Worm (Caenorhabditis elegans) whole organism, L1 larva: ENCODE results near the gene F02C12.1.

Experiments used
- C16A3.4 ChIP-seq: fragments of 150-350 bp; optimal IDR thresholded peaks from 2 replicates; lab custom pipeline; 2014; ENCODE audit warnings: missing biosample characterization, missing genetic modification characterization
- blmp-1 ChIP-seq: fragments of 150-350 bp; optimal IDR thresholded peaks from 2 replicates; lab custom pipeline; 2014; ENCODE audit warnings: missing biosample characterization, missing genetic modification characterization
- ceh-8 ChIP-seq: fragments of 200-800 bp; sonication (Bioruptor generic); optimal IDR thresholded peaks from 2 replicates; lab custom pipeline; 2018; ENCODE audit warnings: mild to moderate bottlenecking, missing genetic modification characterization, moderate library complexity, missing compliant biosample characterization
- ceh-82 ChIP-seq, 3 experiments: fragments of 150-350 bp in 1 of 3; sonication (generic microtip) in 2 of 3; optimal IDR thresholded peaks; 2 replicates each; lab custom pipeline; 2014 to 2017; ENCODE audit warnings: missing biosample characterization in 3 of 3, missing genetic modification characterization in 3 of 3
- ceh-90 ChIP-seq: sonication (generic microtip); optimal IDR thresholded peaks from 2 replicates; lab custom pipeline; 2016; ENCODE audit warnings: missing genetic modification characterization, missing compliant biosample characterization
- ces-1 ChIP-seq: fragments of 150-350 bp; optimal IDR thresholded peaks from 2 replicates; lab custom pipeline; 2014; ENCODE audit warnings: missing biosample characterization, missing genetic modification reagents, missing genetic modification characterization
- dpl-1 ChIP-seq, 3 experiments: fragments of 150-350 bp in 2 of 3; sonication (generic microtip) in 1 of 3; optimal IDR thresholded peaks; 2 replicates each; lab custom pipeline; 2014 to 2017; ENCODE audit warnings: missing biosample characterization in 3 of 3, missing genetic modification characterization in 3 of 3, missing genetic modification reagents in 3 of 3
- efl-1 ChIP-seq, 4 experiments: fragments of 150-350 bp; optimal IDR thresholded peaks in 3 of 4; peaks in 1 of 4; 1 replicate in 1 of 4; 2 replicates in 3 of 4; lab custom pipeline; 2014; ENCODE audit warnings: missing biosample characterization in 2 of 4, missing genetic modification characterization in 2 of 4, missing genetic modification reagents in 2 of 4
- egl-27 ChIP-seq, 2 experiments: fragments of 150-350 bp in 1 of 2; sonication (generic microtip); optimal IDR thresholded peaks; 3 replicates each; lab custom pipeline; 2017 to 2018; ENCODE audit warnings: missing biosample characterization in 2 of 2, missing genetic modification characterization in 2 of 2, missing genetic modification reagents in 2 of 2
- elt-2 ChIP-seq: sonication (generic microtip); optimal IDR thresholded peaks from 2 replicates; lab custom pipeline; 2016; ENCODE audit warnings: missing genetic modification characterization, mild to moderate bottlenecking, inconsistent platforms, missing compliant biosample characterization, missing genetic modification reagents
- elt-3 ChIP-seq, 6 experiments: fragments of 150-350 bp in 1 of 6; sonication (generic microtip); optimal IDR thresholded peaks; 2 replicates each; lab custom pipeline; 2017 to 2018; ENCODE audit warnings: missing biosample characterization in 6 of 6, missing genetic modification characterization in 6 of 6, inconsistent platforms in 1 of 6
- ets-5 ChIP-seq: fragments of 200-800 bp; sonication (Bioruptor generic); IDR thresholded peaks from 2 replicates; pipeline ENCODE4 v1.3.6; 2022; ENCODE audit warnings: missing genetic modification characterization, missing compliant biosample characterization
- fkh-4 ChIP-seq: sonication (generic microtip); optimal IDR thresholded peaks from 2 replicates; lab custom pipeline; 2016; ENCODE audit warnings: missing compliant biosample characterization, missing genetic modification characterization, borderline replicate concordance
- fos-1 ChIP-seq: fragments of 150-350 bp; optimal IDR thresholded peaks from 2 replicates; lab custom pipeline; 2014; ENCODE audit warnings: missing biosample characterization, missing genetic modification characterization
- grh-1 ChIP-seq: fragments of 200-800 bp; sonication (Bioruptor generic); IDR thresholded peaks from 2 replicates; pipeline ENCODE4 v1.3.6; 2022; ENCODE audit warnings: missing genetic modification reagents, missing genetic modification characterization, missing compliant biosample characterization
- hlh-17 ChIP-seq: fragments of 200-800 bp; sonication (Bioruptor generic); optimal IDR thresholded peaks from 2 replicates; lab custom pipeline; 2018; ENCODE audit warnings: missing genetic modification characterization, mild to moderate bottlenecking, missing compliant biosample characterization, moderate library complexity, borderline replicate concordance
- hlh-4 ChIP-seq: sonication (generic microtip); optimal IDR thresholded peaks from 2 replicates; lab custom pipeline; 2016; ENCODE audit warnings: mild to moderate bottlenecking, missing genetic modification characterization, missing compliant biosample characterization
- hpl-2 ChIP-seq: fragments of 150-350 bp; optimal IDR thresholded peaks from 2 replicates; lab custom pipeline; 2014; ENCODE audit warnings: missing biosample characterization, missing genetic modification reagents, missing genetic modification characterization
- irx-1 ChIP-seq: sonication (generic microtip); optimal IDR thresholded peaks from 2 replicates; lab custom pipeline; 2016; ENCODE audit warnings: missing genetic modification characterization, missing compliant biosample characterization
- jun-1 ChIP-seq: fragments of 150-350 bp; optimal IDR thresholded peaks from 2 replicates; lab custom pipeline; 2014; ENCODE audit warnings: missing biosample characterization, missing genetic modification reagents, missing genetic modification characterization
- lin-14 ChIP-seq: fragments of 200-800 bp; sonication (Bioruptor generic); optimal IDR thresholded peaks from 2 replicates; lab custom pipeline; 2018; ENCODE audit warnings: mild to moderate bottlenecking, missing genetic modification characterization, moderate library complexity, missing compliant biosample characterization
- lin-35 ChIP-seq, 2 experiments: fragments of 150-350 bp; optimal IDR thresholded peaks; 2 replicates each; lab custom pipeline; 2014; ENCODE audit warnings: missing biosample characterization in 2 of 2, missing genetic modification characterization in 2 of 2, missing genetic modification reagents in 2 of 2
- lir-3 ChIP-seq: sonication (generic microtip); optimal IDR thresholded peaks from 2 replicates; lab custom pipeline; 2016; ENCODE audit warnings: mild to moderate bottlenecking, missing genetic modification characterization, moderate library complexity, missing compliant biosample characterization; ENCODE audit not compliant: poor library complexity
- lsy-2 ChIP-seq, 2 experiments: fragments of 150-350 bp; optimal IDR thresholded peaks; 2 replicates each; lab custom pipeline; 2014; ENCODE audit warnings: missing biosample characterization in 2 of 2, missing genetic modification characterization in 2 of 2
- mdl-1 ChIP-seq, 2 experiments: fragments of 150-350 bp; optimal IDR thresholded peaks; 2 replicates each; lab custom pipeline; 2014 to 2017; ENCODE audit warnings: missing biosample characterization in 2 of 2, missing genetic modification characterization in 2 of 2, inconsistent platforms in 1 of 2
- mef-2 ChIP-seq: fragments of 150-350 bp; optimal IDR thresholded peaks from 2 replicates; lab custom pipeline; 2014; ENCODE audit warnings: missing biosample characterization, missing genetic modification characterization
- mep-1 ChIP-seq: fragments of 150-350 bp; optimal IDR thresholded peaks from 2 replicates; lab custom pipeline; 2014; ENCODE audit warnings: missing biosample characterization, missing genetic modification characterization
- nhr-19 ChIP-seq: fragments of 200-800 bp; sonication (Bioruptor generic); conservative IDR thresholded peaks from 2 replicates; pipeline ENCODE4 v1.3.6; 2022; ENCODE audit warnings: missing genetic modification characterization, missing compliant biosample characterization
- nhr-20 ChIP-seq: sonication (generic microtip); optimal IDR thresholded peaks from 2 replicates; lab custom pipeline; 2016; ENCODE audit warnings: mild to moderate bottlenecking, missing genetic modification characterization, missing compliant biosample characterization
- nhr-237 ChIP-seq: fragments of 150-350 bp; optimal IDR thresholded peaks from 2 replicates; lab custom pipeline; 2014; ENCODE audit warnings: missing biosample characterization, missing genetic modification characterization
- nhr-47 ChIP-seq: sonication (generic microtip); optimal IDR thresholded peaks from 2 replicates; lab custom pipeline; 2016; ENCODE audit warnings: mild to moderate bottlenecking, missing genetic modification characterization, moderate library complexity, missing compliant biosample characterization
- nhr-71 ChIP-seq: sonication (generic microtip); optimal IDR thresholded peaks from 2 replicates; lab custom pipeline; 2016; ENCODE audit warnings: mild to moderate bottlenecking, missing genetic modification characterization, moderate library complexity, missing compliant biosample characterization
- nhr-76 ChIP-seq: sonication (generic microtip); optimal IDR thresholded peaks from 2 replicates; lab custom pipeline; 2017; ENCODE audit warnings: missing biosample characterization, missing genetic modification characterization
- nhr-77 ChIP-seq: fragments of 150-350 bp; optimal IDR thresholded peaks from 2 replicates; lab custom pipeline; 2014; ENCODE audit warnings: missing biosample characterization, missing genetic modification characterization
- nhr-84 ChIP-seq: sonication (generic microtip); optimal IDR thresholded peaks from 2 replicates; lab custom pipeline; 2017; ENCODE audit warnings: missing biosample characterization, missing genetic modification characterization
- nhr-85 ChIP-seq: sonication (generic microtip); peaks from one replicate; lab custom pipeline; 2016; ENCODE audit warnings: missing genetic modification characterization, inconsistent platforms, missing compliant biosample characterization
- pax-3 ChIP-seq: fragments of 200-800 bp; sonication (Bioruptor generic); optimal IDR thresholded peaks from 2 replicates; lab custom pipeline; 2018; ENCODE audit warnings: mild to moderate bottlenecking, missing genetic modification characterization, moderate library complexity, missing compliant biosample characterization
- pqm-1 ChIP-seq: sonication (generic microtip); optimal IDR thresholded peaks from 3 replicates; lab custom pipeline; 2017; ENCODE audit warnings: missing biosample characterization, missing genetic modification characterization
- rnt-1 ChIP-seq: sonication (generic microtip); optimal IDR thresholded peaks from 2 replicates; lab custom pipeline; 2016; ENCODE audit warnings: mild to moderate bottlenecking, missing genetic modification characterization, moderate library complexity, missing compliant biosample characterization
- skn-1 ChIP-seq: fragments of 150-350 bp; optimal IDR thresholded peaks from 2 replicates; lab custom pipeline; 2014; ENCODE audit warnings: missing biosample characterization, missing genetic modification characterization
- snpc-4 ChIP-seq: fragments of 150-350 bp; optimal IDR thresholded peaks from 2 replicates; lab custom pipeline; 2014; ENCODE audit warnings: missing biosample characterization, missing genetic modification characterization
- sptf-1 ChIP-seq: fragments of 150-350 bp; optimal IDR thresholded peaks from 2 replicates; lab custom pipeline; 2014; ENCODE audit warnings: missing biosample characterization, missing genetic modification characterization
- sup-37 ChIP-seq: fragments of 200-800 bp; sonication (Bioruptor generic); optimal IDR thresholded peaks from 2 replicates; lab custom pipeline; 2018; ENCODE audit warnings: mild to moderate bottlenecking, missing genetic modification characterization, missing compliant biosample characterization
- swsn-7 ChIP-seq: sonication (generic microtip); optimal IDR thresholded peaks from 2 replicates; lab custom pipeline; 2016; ENCODE audit warnings: missing genetic modification characterization, missing compliant biosample characterization
- tbx-2 ChIP-seq: sonication (generic microtip); optimal IDR thresholded peaks from 2 replicates; lab custom pipeline; 2016; ENCODE audit warnings: missing genetic modification characterization, missing compliant biosample characterization
- unc-130 ChIP-seq: fragments of 150-350 bp; optimal IDR thresholded peaks from 2 replicates; lab custom pipeline; 2017; ENCODE audit warnings: missing biosample characterization, missing genetic modification characterization, inconsistent platforms
- unc-30 ChIP-seq: sonication (generic microtip); optimal IDR thresholded peaks from 2 replicates; lab custom pipeline; 2017; ENCODE audit warnings: missing biosample characterization, missing genetic modification characterization
- unc-62 ChIP-seq: fragments of 150-350 bp; optimal IDR thresholded peaks from 2 replicates; lab custom pipeline; 2014; ENCODE audit warnings: missing biosample characterization, missing genetic modification reagents, missing genetic modification characterization
- vab-15 ChIP-seq: sonication (generic microtip); optimal IDR thresholded peaks from 2 replicates; lab custom pipeline; 2017; ENCODE audit warnings: missing genotype, mild to moderate bottlenecking, missing genetic modification characterization, missing compliant biosample characterization
- xbp-1 ChIP-seq: sonication (generic microtip); optimal IDR thresholded peaks from 2 replicates; lab custom pipeline; 2016; ENCODE audit warnings: missing genetic modification characterization, missing compliant biosample characterization
- zag-1 ChIP-seq: fragments of 150-350 bp; optimal IDR thresholded peaks from 2 replicates; lab custom pipeline; 2014; ENCODE audit warnings: missing biosample characterization, missing genetic modification characterization
- zip-4 ChIP-seq: fragments of 200-800 bp; sonication (Bioruptor generic); optimal IDR thresholded peaks from 2 replicates; lab custom pipeline; 2018; ENCODE audit warnings: mild to moderate bottlenecking, missing genetic modification characterization, moderate library complexity, missing compliant biosample characterization

The F02C12.1 gene

DNA sequence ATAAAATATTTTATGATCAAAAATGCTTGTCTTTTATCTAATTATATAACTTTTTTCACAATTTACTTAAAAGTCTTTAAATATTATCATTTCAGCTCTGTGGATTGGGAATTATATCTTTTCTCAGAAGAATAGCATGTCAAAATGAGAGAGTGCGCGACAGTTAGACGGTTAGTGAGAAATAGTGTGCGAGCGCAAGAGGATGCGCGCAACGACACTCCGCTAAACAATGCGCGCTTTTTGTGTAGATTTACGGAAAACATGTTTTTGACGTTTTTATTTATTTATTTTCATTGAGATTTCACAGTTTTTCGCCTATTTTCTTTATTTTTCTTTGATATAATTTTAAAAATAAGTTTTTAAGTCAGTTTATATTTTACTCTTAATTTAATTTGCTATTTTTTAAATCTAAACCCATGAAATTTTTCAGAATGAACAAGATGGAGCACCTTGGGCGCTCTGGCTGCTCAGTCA lies 5.3 kb upstream of the F02C12.1 start, which contains the start of gene F02C12.3:
Gene F02C12.3 (plus strand): TSS at position 424 of the 474 bp plus-strand sequence.
- TF ChIP-seq lin-35 (GFP tag; optimal IDR thresholded peaks at IDR 0.05; lab: Kevin White, UChicago) (peak; percentile 75 to 86), nhr-71 (tag; lab: Kevin White, UChicago) (peak; percentile 97), skn-1 (tag; lab: Kevin White, UChicago) (peak; percentile 89), lsy-2 (tag; optimal IDR thresholded peaks at IDR 0.05; lab: Kevin White, UChicago) (peak; percentile 89 to 91), nhr-84 (no peak), lir-3 (peak; percentile 80), elt-3 (tag; optimal IDR thresholded peaks at IDR 0.05; lab: Kevin White, UChicago) (peak in 3 of 6 experiments; percentile 17 to 89 (median 81)), unc-130 (tag; lab: Kevin White, UChicago) (peak; percentile 10), blmp-1 (peak; percentile 72), swsn-7 (tag; lab: Kevin White, UChicago) (peak; percentile 96), dpl-1 (GFP tag; optimal IDR thresholded peaks at IDR 0.05; lab: Kevin White, UChicago) (peak; percentile 59 to 68 (median 66)), hpl-2 (GFP tag; lab: Kevin White, UChicago) (peak; percentile 85), nhr-77 (peak; percentile 21), sptf-1 (no peak), nhr-237 (tag; lab: Kevin White, UChicago) (peak; percentile 66), nhr-20 (tag; lab: Kevin White, UChicago) (peak; percentile 98), hlh-17 (GFP tag; lab: Kevin White, UChicago) (no peak), xbp-1 (tag; lab: Kevin White, UChicago) (peak; percentile 93), nhr-47 (tag; lab: Kevin White, UChicago) (peak; percentile 96), nhr-76 (tag; lab: Kevin White, UChicago) (no peak), nhr-19 (GFP tag; lab: Robert Waterston, UW) (peak; percentile 96), zip-4 (peak; percentile 72), mep-1 (tag; lab: Kevin White, UChicago) (peak; percentile 91), zag-1 (no peak), fos-1 (tag; lab: Kevin White, UChicago) (peak; percentile 83), vab-15 (tag; lab: Kevin White, UChicago) (no peak), nhr-85 (tag; lab: Kevin White, UChicago) (peak; percentile 97), lin-14 (GFP tag; lab: Kevin White, UChicago) (peak; percentile 96), ceh-82 (tag; optimal IDR thresholded peaks at IDR 0.05; lab: Kevin White, UChicago) (peak; percentile 79 to 93 (median 83)), elt-2 (tag; lab: Kevin White, UChicago) (peak; percentile 80), mef-2 (tag; lab: Kevin White, UChicago) (peak; percentile 81), fkh-4 (peak; percentile 3), egl-27 (tag; optimal IDR thresholded peaks at IDR 0.05; lab: Kevin White, UChicago) (peak in 1 of 2 experiments; percentile 42), tbx-2 (tag; lab: Kevin White, UChicago) (peak; percentile 94), mdl-1 (tag; optimal IDR thresholded peaks at IDR 0.05; lab: Kevin White, UChicago) (peak in 1 of 2 experiments; percentile 82), unc-62 (GFP tag; lab: Kevin White, UChicago) (no peak), unc-30 (no peak), pax-3 (peak; percentile 60), ces-1 (GFP tag; lab: Kevin White, UChicago) (no peak), rnt-1 (peak; percentile 91), hlh-4 (no peak), jun-1 (peak; percentile 91), irx-1 (tag; lab: Kevin White, UChicago) (peak; percentile 88), ceh-90 (tag; lab: Kevin White, UChicago) (peak; percentile 26), snpc-4 (peak; percentile 73), efl-1 (optimal IDR thresholded peaks at IDR 0.05; lab: Kevin White, UChicago) (peak; percentile 83 to 91), efl-1 (GFP tag; optimal IDR thresholded peaks at IDR 0.05 in 1 of 2; lab: Kevin White, UChicago) (peak; percentile 65 to 97), pqm-1 (tag; lab: Kevin White, UChicago) (no peak), C16A3.4 (tag; lab: Kevin White, UChicago) (peak; percentile 79), ets-5 (GFP tag; lab: Robert Waterston, UW) (no peak), sup-37 (peak; percentile 56), grh-1 (peak; percentile 98), ceh-8 (GFP tag; lab: Kevin White, UChicago) (peak; percentile 22)
